Worm (Caenorhabditis elegans) whole organism, mixed stage, embryonic: ENCODE data around the gene C07C7.3.
A peak's percentile ranks its signal among the peaks of the same experiment; 100 is the strongest.
"Not testable (repeated sequence)": the region's sequence is repeated elsewhere in the genome, so short reads cannot be mapped to it uniquely, and the experiment has no call there.

Experiments used
- bed-3 ChIP-seq: fragments of 200-800 bp; sonication (Bioruptor generic); optimal IDR thresholded peaks from 3 replicates; lab custom pipeline; 2018; ENCODE audit warnings: mild to moderate bottlenecking, missing genetic modification characterization, moderate library complexity, missing compliant biosample characterization
- blmp-1 ChIP-seq: fragments of 150-350 bp; optimal IDR thresholded peaks from 2 replicates; lab custom pipeline; 2014; ENCODE audit warnings: missing biosample characterization, missing genetic modification characterization
- ceh-39 ChIP-seq: fragments of 150-350 bp; optimal IDR thresholded peaks from 2 replicates; lab custom pipeline; 2014; ENCODE audit warnings: missing biosample characterization, missing genetic modification characterization
- ceh-43 ChIP-seq: fragments of 200-800 bp; sonication (Bioruptor generic); optimal IDR thresholded peaks from 2 replicates; lab custom pipeline; 2018; ENCODE audit warnings: mild to moderate bottlenecking, missing genetic modification characterization, moderate library complexity, missing compliant biosample characterization
- ceh-83 ChIP-seq: fragments of 200-800 bp; sonication (Bioruptor generic); optimal IDR thresholded peaks from 2 replicates; lab custom pipeline; 2018; ENCODE audit warnings: mild to moderate bottlenecking, missing genetic modification characterization, missing compliant biosample characterization
- ces-1 ChIP-seq: fragments of 150-350 bp; optimal IDR thresholded peaks from 2 replicates; lab custom pipeline; 2014; ENCODE audit warnings: missing biosample characterization, missing genetic modification reagents, missing genetic modification characterization
- cnd-1 ChIP-seq: fragments of 200-800 bp; sonication (Bioruptor generic); optimal IDR thresholded peaks from 2 replicates; lab custom pipeline; 2018; ENCODE audit warnings: mild to moderate bottlenecking, missing genetic modification characterization, missing compliant biosample characterization
- drap-1 ChIP-seq: fragments of 200-800 bp; sonication (Bioruptor generic); optimal IDR thresholded peaks from 3 replicates; lab custom pipeline; 2018; ENCODE audit warnings: mild to moderate bottlenecking, missing genetic modification characterization, missing compliant biosample characterization
- elt-1 ChIP-seq: sonication (generic microtip); optimal IDR thresholded peaks from 2 replicates; lab custom pipeline; 2017; ENCODE audit warnings: missing genetic modification characterization, mild to moderate bottlenecking, missing compliant biosample characterization, antibody characterized with exemption, moderate library complexity, borderline replicate concordance; ENCODE audit not compliant: insufficient read depth
- flh-1 ChIP-seq: fragments of 200-800 bp; sonication (Bioruptor generic); optimal IDR thresholded peaks from 2 replicates; lab custom pipeline; 2018; ENCODE audit warnings: mild to moderate bottlenecking, missing genetic modification characterization, moderate library complexity, missing compliant biosample characterization
- ham-2 ChIP-seq: fragments of 200-800 bp; sonication (Bioruptor generic); optimal IDR thresholded peaks from 2 replicates; lab custom pipeline; 2018; ENCODE audit warnings: mild to moderate bottlenecking, missing genetic modification characterization, missing compliant biosample characterization
- hlh-1 ChIP-seq: fragments of 150-350 bp; optimal IDR thresholded peaks from 2 replicates; lab custom pipeline; 2014; ENCODE audit warnings: missing biosample characterization, missing genetic modification reagents, missing genetic modification characterization
- lin-13 ChIP-seq: fragments of 150-350 bp; optimal IDR thresholded peaks from 2 replicates; lab custom pipeline; 2014; ENCODE audit warnings: missing biosample characterization, missing genetic modification characterization
- lin-32 ChIP-seq: fragments of 200-800 bp; sonication (Bioruptor generic); optimal IDR thresholded peaks from 2 replicates; lab custom pipeline; 2018; ENCODE audit warnings: mild to moderate bottlenecking, missing genetic modification characterization, missing compliant biosample characterization
- lsy-2 ChIP-seq: fragments of 150-350 bp; optimal IDR thresholded peaks from 2 replicates; lab custom pipeline; 2014; ENCODE audit warnings: missing biosample characterization, missing genetic modification characterization
- mab-5 ChIP-seq: fragments of 150-350 bp; optimal IDR thresholded peaks from 2 replicates; lab custom pipeline; 2014; ENCODE audit warnings: missing biosample characterization, missing genetic modification characterization
- mep-1 ChIP-seq: fragments of 150-350 bp; optimal IDR thresholded peaks from 2 replicates; lab custom pipeline; 2017; ENCODE audit warnings: missing biosample characterization, missing genetic modification reagents, missing genetic modification characterization, inconsistent platforms
- mls-2 ChIP-seq: sonication (generic microtip); optimal IDR thresholded peaks from 2 replicates; lab custom pipeline; 2016; ENCODE audit warnings: mild to moderate bottlenecking, missing genetic modification characterization, moderate library complexity, missing compliant biosample characterization
- nhr-12 ChIP-seq: fragments of 150-350 bp; optimal IDR thresholded peaks from 2 replicates; lab custom pipeline; 2014; ENCODE audit warnings: missing biosample characterization, missing genetic modification characterization
- nhr-2 ChIP-seq: fragments of 150-350 bp; optimal IDR thresholded peaks from 2 replicates; lab custom pipeline; 2014; ENCODE audit warnings: missing biosample characterization, missing genetic modification characterization
- nhr-237 ChIP-seq: fragments of 150-350 bp; optimal IDR thresholded peaks from 2 replicates; lab custom pipeline; 2014; ENCODE audit warnings: missing biosample characterization, missing genetic modification characterization
- nhr-28 ChIP-seq: fragments of 150-350 bp; optimal IDR thresholded peaks from 2 replicates; lab custom pipeline; 2014; ENCODE audit warnings: missing biosample characterization, missing genetic modification characterization
- nhr-76 ChIP-seq: sonication (generic microtip); optimal IDR thresholded peaks from 2 replicates; lab custom pipeline; 2017; ENCODE audit warnings: missing biosample characterization, missing genetic modification characterization
- pha-4 ChIP-seq: fragments of 150-350 bp; optimal IDR thresholded peaks from 2 replicates; lab custom pipeline; 2018; ENCODE audit warnings: missing biosample characterization, missing genetic modification reagents, missing genetic modification characterization
- sem-2 ChIP-seq: fragments of 200-800 bp; sonication (Bioruptor generic); optimal IDR thresholded peaks from 2 replicates; lab custom pipeline; 2018; ENCODE audit warnings: mild to moderate bottlenecking, missing genetic modification characterization, missing compliant biosample characterization
- snpc-4 ChIP-seq: fragments of 150-350 bp; optimal IDR thresholded peaks from 2 replicates; lab custom pipeline; 2014; ENCODE audit warnings: missing biosample characterization, missing genetic modification characterization
- sptf-1 ChIP-seq: sonication (generic microtip); optimal IDR thresholded peaks from 2 replicates; lab custom pipeline; 2017; ENCODE audit warnings: mild to moderate bottlenecking, missing genetic modification characterization, moderate library complexity, missing compliant biosample characterization
- unc-120 ChIP-seq: sonication (generic microtip); optimal IDR thresholded peaks from 2 replicates; lab custom pipeline; 2017; ENCODE audit warnings: missing genetic modification characterization, missing compliant biosample characterization; ENCODE audit not compliant: poor library complexity, severe bottlenecking
- unc-39 ChIP-seq: fragments of 150-350 bp; optimal IDR thresholded peaks from 2 replicates; lab custom pipeline; 2014; ENCODE audit warnings: missing biosample characterization, missing genetic modification characterization
- unc-62 ChIP-seq: fragments of 150-350 bp; optimal IDR thresholded peaks from 2 replicates; lab custom pipeline; 2014; ENCODE audit warnings: missing biosample characterization, missing genetic modification reagents, missing genetic modification characterization
- zip-8 ChIP-seq: fragments of 150-350 bp; optimal IDR thresholded peaks from 2 replicates; lab custom pipeline; 2014; ENCODE audit warnings: missing biosample characterization, missing genetic modification characterization
- ztf-11 ChIP-seq: fragments of 150-350 bp; optimal IDR thresholded peaks from 2 replicates; lab custom pipeline; 2014; ENCODE audit warnings: missing biosample characterization, missing genetic modification characterization

The C07C7.3 gene

ce11 chrIV:9191183-9191582, 25.3 kb downstream of the C07C7.3 start (continued):
- TF ChIP-seq lin-13 (tag; lab: Kevin White, UChicago) (peak; percentile 69), zip-8 (no peak)

ce11 chrIV:9192522-9192921, 26.7 kb downstream of the C07C7.3 start, which contains the start of gene C46C2.5:
TSS of gene C46C2.5 (minus strand) at chrIV:9192622.
- TF ChIP-seq cnd-1 (tag; lab: Kevin White, UChicago) = no peak
- no peak for TF ChIP-seq drap-1 (GFP tag; lab: Kevin White, UChicago)
- no peak for TF ChIP-seq nhr-12 (tag; lab: Kevin White, UChicago)
- no peak for TF ChIP-seq elt-1 (tag; lab: Kevin White, UChicago)
- no peak for TF ChIP-seq nhr-2 (tag; lab: Kevin White, UChicago)
- TF ChIP-seq nhr-237 = no peak
- no peak for TF ChIP-seq sptf-1 (tag; lab: Kevin White, UChicago)
- TF ChIP-seq mab-5 (tag; lab: Kevin White, UChicago) = no peak
- no peak for TF ChIP-seq nhr-76 (tag; lab: Kevin White, UChicago)
- TF ChIP-seq, all 35 proteins: peak for 0

- not testable (repeated sequence) for TF ChIP-seq zip-8; ztf-11; ceh-39 (tag; lab: Kevin White, UChicago)
Measured at ce11 chrIV:9194524-9194923, 28.7 kb downstream of the C07C7.3 start, which contains the start of gene C46C2.7. TSS of gene C46C2.7 (plus strand) at chrIV:9194824.

- peak; percentile 36 for TF ChIP-seq lsy-2 (tag; lab: Kevin White, UChicago)
Measured at ce11 chrIV:9196023-9196636, 30.3 kb downstream of the C07C7.3 start.

- TF ChIP-seq ceh-39 (tag; lab: Kevin White, UChicago) (no peak), nhr-237 (no peak), mep-1 (tag; lab: Kevin White, UChicago) (peak; percentile 33), ces-1 (peak; percentile 79), pha-4 (peak; percentile 64), ham-2 (GFP tag; lab: Kevin White, UChicago) (peak; percentile 45), lin-13 (tag; lab: Kevin White, UChicago) (no peak), unc-62 (GFP tag; lab: Kevin White, UChicago) (peak; percentile 23), sem-2 (GFP tag; lab: Kevin White, UChicago) (no peak), nhr-76 (tag; lab: Kevin White, UChicago) (no peak), bed-3 (GFP tag; lab: Kevin White, UChicago) (no peak), mls-2 (tag; lab: Kevin White, UChicago) (peak; percentile 32), cnd-1 (tag; lab: Kevin White, UChicago) (no peak), drap-1 (GFP tag; lab: Kevin White, UChicago) (no peak), ceh-83 (no peak), blmp-1 (tag; lab: Kevin White, UChicago) (no peak), flh-1 (GFP tag; lab: Kevin White, UChicago) (no peak), nhr-2 (tag; lab: Kevin White, UChicago) (no peak), lsy-2 (tag; lab: Kevin White, UChicago) (no peak), elt-1 (tag; lab: Kevin White, UChicago) (no peak), ceh-43 (no peak), unc-120 (peak; percentile 96), hlh-1 (tag; lab: Kevin White, UChicago) (peak; percentile 58), unc-39 (no peak), nhr-28 (tag; lab: Kevin White, UChicago) (no peak), snpc-4 (tag; lab: Kevin White, UChicago) (no peak), sptf-1 (tag; lab: Kevin White, UChicago) (peak; percentile 42), lin-32 (no peak)
- TF ChIP-seq, all 35 proteins: peak for 9
Measured at ce11 chrIV:9196755-9197154, 30.9 kb downstream of the C07C7.3 start.
